Worm (Caenorhabditis elegans) whole organism, L1 larva: Measurements from ENCODE around the gene sre-27.

ENCODE experiments used
- aly-2 ChIP-seq: fragments of 150-350 bp; optimal IDR thresholded peaks from 2 replicates; lab custom pipeline; 2014; ENCODE audit warnings: missing biosample characterization, missing genetic modification characterization
- lin-35 ChIP-seq, 2 experiments: fragments of 150-350 bp; optimal IDR thresholded peaks; 2 replicates each; lab custom pipeline; 2014; ENCODE audit warnings: missing biosample characterization in 2 of 2, missing genetic modification characterization in 2 of 2, missing genetic modification reagents in 2 of 2
- lir-3 ChIP-seq: sonication (generic microtip); optimal IDR thresholded peaks from 2 replicates; lab custom pipeline; 2016; ENCODE audit warnings: mild to moderate bottlenecking, missing genetic modification characterization, moderate library complexity, missing compliant biosample characterization; ENCODE audit not compliant: poor library complexity
- nhr-28 ChIP-seq: fragments of 150-350 bp; optimal IDR thresholded peaks from 2 replicates; lab custom pipeline; 2014; ENCODE audit warnings: missing biosample characterization, missing genetic modification characterization
- nhr-77 ChIP-seq: fragments of 150-350 bp; optimal IDR thresholded peaks from 2 replicates; lab custom pipeline; 2014; ENCODE audit warnings: missing biosample characterization, missing genetic modification characterization
- nhr-90 ChIP-seq: sonication (generic microtip); optimal IDR thresholded peaks from 2 replicates; lab custom pipeline; 2016; ENCODE audit warnings: mild to moderate bottlenecking, missing genetic modification characterization, missing compliant biosample characterization; ENCODE audit not compliant: poor library complexity

- TF ChIP-seq nhr-77 (tag; lab: Kevin White, UChicago) (no peak), nhr-90 (tag; lab: Kevin White, UChicago) (no peak), nhr-28 (tag; lab: Kevin White, UChicago) (no peak), lin-35 (GFP tag; optimal IDR thresholded peaks at IDR 0.05; lab: Kevin White, UChicago) (no peak), aly-2 (no peak), lir-3 (tag; lab: Kevin White, UChicago) (no peak)
Measured at ce11 chrII:12380888-12381287, 36.5 kb downstream of the sre-27 start.
